Worm (Caenorhabditis elegans) whole organism, L3 larva: Measurements from ENCODE around the gene F52C9.5.

Experiments
- R02D3.7 ChIP-seq: fragments of 150-350 bp; optimal IDR thresholded peaks from 2 replicates; lab custom pipeline; 2014; ENCODE audit warnings: missing biosample characterization, missing genetic modification characterization
- ama-1 ChIP-seq: fragments of 150-350 bp; optimal IDR thresholded peaks from 2 replicates; lab custom pipeline; 2018
- ceh-16 ChIP-seq: sonication (generic microtip); optimal IDR thresholded peaks from 2 replicates; lab custom pipeline; 2017; ENCODE audit warnings: missing biosample characterization, missing genetic modification characterization
- ceh-28 ChIP-seq: fragments of 150-350 bp; optimal IDR thresholded peaks from 2 replicates; lab custom pipeline; 2014; ENCODE audit warnings: missing biosample characterization, missing genetic modification reagents, missing genetic modification characterization
- ceh-82 ChIP-seq: fragments of 150-350 bp; optimal IDR thresholded peaks from 2 replicates; lab custom pipeline; 2014; ENCODE audit warnings: missing biosample characterization, missing genetic modification characterization
- daf-12 ChIP-seq: fragments of 150-350 bp; optimal IDR thresholded peaks from 2 replicates; lab custom pipeline; 2014; ENCODE audit warnings: missing biosample characterization, missing genetic modification reagents, missing genetic modification characterization
- egl-27 ChIP-seq: sonication (generic microtip); optimal IDR thresholded peaks from 4 replicates; lab custom pipeline; 2017; ENCODE audit warnings: missing biosample characterization, missing genetic modification reagents, missing genetic modification characterization
- egl-5 ChIP-seq: fragments of 150-350 bp; optimal IDR thresholded peaks from 2 replicates; lab custom pipeline; 2017; ENCODE audit warnings: missing biosample characterization, missing genetic modification reagents, missing genetic modification characterization, inconsistent platforms
- elt-1 ChIP-seq: fragments of 150-350 bp; optimal IDR thresholded peaks from 2 replicates; lab custom pipeline; 2014; ENCODE audit warnings: missing biosample characterization, missing genetic modification characterization
- elt-2 ChIP-seq: sonication (generic microtip); optimal IDR thresholded peaks from 2 replicates; lab custom pipeline; 2016; ENCODE audit warnings: missing genetic modification reagents, mild to moderate bottlenecking, missing genetic modification characterization, missing compliant biosample characterization
- elt-3 ChIP-seq, 3 experiments: fragments of 150-350 bp in 1 of 3; sonication (generic microtip) in 2 of 3; optimal IDR thresholded peaks; 2 replicates in 2 of 3; 4 replicates in 1 of 3; lab custom pipeline; 2014 to 2017; ENCODE audit warnings: missing biosample characterization in 3 of 3, missing genetic modification characterization in 3 of 3
- fkh-10 ChIP-seq: sonication (generic microtip); optimal IDR thresholded peaks from 2 replicates; lab custom pipeline; 2017; ENCODE audit warnings: missing biosample characterization, missing genetic modification reagents, missing genetic modification characterization
- jun-1 ChIP-seq: fragments of 150-350 bp; optimal IDR thresholded peaks from 2 replicates; lab custom pipeline; 2014; ENCODE audit warnings: missing biosample characterization, missing genetic modification reagents, missing genetic modification characterization
- lin-39 ChIP-seq: fragments of 150-350 bp; optimal IDR thresholded peaks from 2 replicates; lab custom pipeline; 2018; ENCODE audit warnings: missing biosample characterization, missing genetic modification reagents, missing genetic modification characterization
- mdl-1 ChIP-seq: fragments of 150-350 bp; optimal IDR thresholded peaks from 2 replicates; lab custom pipeline; 2014; ENCODE audit warnings: missing biosample characterization, missing genetic modification characterization
- nfya-1 ChIP-seq: sonication (generic microtip); optimal IDR thresholded peaks from 2 replicates; lab custom pipeline; 2017; ENCODE audit warnings: missing genetic modification characterization, mild to moderate bottlenecking, missing compliant biosample characterization, antibody characterized with exemption, moderate library complexity; ENCODE audit not compliant: insufficient read depth
- nhr-11 ChIP-seq: fragments of 150-350 bp; optimal IDR thresholded peaks from 2 replicates; lab custom pipeline; 2014; ENCODE audit warnings: missing biosample characterization, missing genetic modification characterization
- nhr-12 ChIP-seq: fragments of 150-350 bp; optimal IDR thresholded peaks from 2 replicates; lab custom pipeline; 2014; ENCODE audit warnings: missing biosample characterization, missing genetic modification characterization
- nhr-23 ChIP-seq: fragments of 150-350 bp; optimal IDR thresholded peaks from 2 replicates; lab custom pipeline; 2014; ENCODE audit warnings: missing biosample characterization, missing genetic modification reagents, missing genetic modification characterization
- nhr-25 ChIP-seq: sonication (generic microtip); optimal IDR thresholded peaks from 2 replicates; lab custom pipeline; 2017; ENCODE audit warnings: missing biosample characterization, missing genetic modification characterization
- nhr-28 ChIP-seq: fragments of 150-350 bp; optimal IDR thresholded peaks from 2 replicates; lab custom pipeline; 2014; ENCODE audit warnings: missing biosample characterization, missing genetic modification characterization
- nhr-43 ChIP-seq: sonication (generic microtip); optimal IDR thresholded peaks from 2 replicates; lab custom pipeline; 2016; ENCODE audit warnings: mild to moderate bottlenecking, missing genetic modification characterization, missing compliant biosample characterization; ENCODE audit not compliant: poor library complexity, severe bottlenecking
- nhr-67 ChIP-seq: fragments of 150-350 bp; optimal IDR thresholded peaks from 2 replicates; lab custom pipeline; 2014; ENCODE audit warnings: missing biosample characterization, missing genetic modification characterization
- nhr-77 ChIP-seq: fragments of 150-350 bp; optimal IDR thresholded peaks from 2 replicates; lab custom pipeline; 2014; ENCODE audit warnings: missing biosample characterization, missing genetic modification characterization
- pha-4 ChIP-seq: fragments of 150-350 bp; optimal IDR thresholded peaks from 2 replicates; lab custom pipeline; 2014; ENCODE audit warnings: missing biosample characterization, missing genetic modification reagents, missing genetic modification characterization
- pqm-1 ChIP-seq: fragments of 150-350 bp; optimal IDR thresholded peaks from 2 replicates; lab custom pipeline; 2017; ENCODE audit warnings: missing biosample characterization, missing genetic modification characterization, inconsistent platforms
- sea-2 ChIP-seq: fragments of 150-350 bp; sonication (generic microtip); optimal IDR thresholded peaks from 4 replicates; lab custom pipeline; 2014; ENCODE audit warnings: missing biosample characterization, missing genetic modification reagents, missing genetic modification characterization
- skn-1 ChIP-seq: fragments of 150-350 bp; optimal IDR thresholded peaks from 2 replicates; lab custom pipeline; 2014; ENCODE audit warnings: missing biosample characterization, missing genetic modification characterization
- snpc-4 ChIP-seq: fragments of 150-350 bp; optimal IDR thresholded peaks from 2 replicates; lab custom pipeline; 2014; ENCODE audit warnings: missing biosample characterization, missing genetic modification characterization
- tbx-2 ChIP-seq: sonication (generic microtip); optimal IDR thresholded peaks from 2 replicates; lab custom pipeline; 2016; ENCODE audit warnings: mild to moderate bottlenecking, missing genetic modification characterization, missing compliant biosample characterization
- unc-39 ChIP-seq: sonication (generic microtip); optimal IDR thresholded peaks from 4 replicates; lab custom pipeline; 2017; ENCODE audit warnings: missing biosample characterization, missing genetic modification characterization
- unc-62 ChIP-seq: fragments of 150-350 bp; sonication (generic microtip); optimal IDR thresholded peaks from 4 replicates; lab custom pipeline; 2014; ENCODE audit warnings: missing biosample characterization, missing genetic modification reagents, missing genetic modification characterization
- ztf-4 ChIP-seq: fragments of 150-350 bp; optimal IDR thresholded peaks from 2 replicates; lab custom pipeline; 2014; ENCODE audit warnings: missing biosample characterization, missing genetic modification characterization

Gene F52C9.5

DNA sequence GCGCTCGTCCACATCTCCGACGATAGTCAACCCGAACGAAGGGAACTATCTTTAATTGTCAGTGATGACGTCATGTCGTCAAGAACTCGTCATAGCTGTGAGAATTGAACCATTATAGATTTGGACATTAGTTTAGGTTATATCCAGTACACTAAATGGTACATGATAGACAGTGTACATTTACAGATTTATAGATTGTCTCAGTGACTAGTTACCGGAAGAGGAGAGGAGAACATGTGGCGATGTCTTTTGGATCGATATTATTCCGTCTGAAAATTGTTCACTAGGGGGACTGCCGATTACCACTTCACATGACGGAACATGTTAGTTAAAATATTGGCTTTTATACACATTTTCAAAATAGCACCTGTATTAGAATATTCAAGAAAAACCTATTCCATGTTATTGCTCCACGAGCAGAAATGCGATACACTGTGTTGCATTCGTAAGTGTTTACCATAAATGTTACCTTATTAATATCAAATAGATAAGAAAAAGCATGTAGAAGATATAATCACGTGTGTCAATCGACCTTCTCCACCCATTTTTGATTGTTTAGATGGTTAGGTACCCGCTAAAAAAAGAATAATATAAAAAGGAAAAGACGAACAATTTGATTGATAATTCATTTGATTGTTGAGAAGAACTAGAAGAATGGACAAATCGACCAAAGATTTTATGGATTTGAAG lies 34.7 kb upstream of the F52C9.5 start, which contains the start of gene ZC395.5:
Gene ZC395.5 (plus strand): TSS at position 632 of the 690 bp plus-strand sequence.
- TF ChIP-seq nhr-43 (tag; lab: Kevin White, UChicago) (no peak), ceh-28 (tag; lab: Kevin White, UChicago) (no peak), egl-27 (tag; lab: Kevin White, UChicago) (no peak), unc-39 (no peak), nfya-1 (tag; lab: Kevin White, UChicago) (no peak), elt-1 (tag; lab: Kevin White, UChicago) (no peak), egl-5 (tag; lab: Kevin White, UChicago) (no peak), lin-39 (tag; lab: Kevin White, UChicago) (no peak), nhr-25 (no peak), mdl-1 (tag; lab: Kevin White, UChicago) (no peak), elt-3 (tag; optimal IDR thresholded peaks at IDR 0.05; lab: Kevin White, UChicago) (no peak), R02D3.7 (no peak), skn-1 (no peak), ceh-16 (tag; lab: Kevin White, UChicago) (no peak), ama-1 (peak; percentile 15), pqm-1 (tag; lab: Kevin White, UChicago) (peak; percentile 74), daf-12 (tag; lab: Kevin White, UChicago) (no peak), elt-2 (tag; lab: Kevin White, UChicago) (peak; percentile 57), ceh-82 (tag; lab: Kevin White, UChicago) (no peak), pha-4 (tag; lab: Kevin White, UChicago) (peak; percentile 57)

ce11 chrIII:5268486-5268885 lies 33.5 kb upstream of the F52C9.5 start:
- TF ChIP-seq tbx-2 (tag; lab: Kevin White, UChicago) (no peak), nhr-28 (tag; lab: Kevin White, UChicago) (no peak), skn-1 (no peak), nhr-67 (tag; lab: Kevin White, UChicago) (no peak), elt-3 (tag; optimal IDR thresholded peaks at IDR 0.05; lab: Kevin White, UChicago) (no peak), daf-12 (tag; lab: Kevin White, UChicago) (no peak), sea-2 (GFP tag; lab: Kevin White, UChicago) (no peak), jun-1 (peak; percentile 1), pha-4 (tag; lab: Kevin White, UChicago) (peak; percentile 28), egl-5 (tag; lab: Kevin White, UChicago) (no peak)
- TF ChIP-seq, all 47 proteins: peak for 2

- TF ChIP-seq nhr-23 (tag; lab: Kevin White, UChicago) (no peak), ztf-4 (tag; lab: Kevin White, UChicago) (no peak), snpc-4 (tag; lab: Kevin White, UChicago) (no peak), elt-2 (tag; lab: Kevin White, UChicago) (no peak), nhr-12 (no peak), tbx-2 (tag; lab: Kevin White, UChicago) (no peak), elt-3 (tag; optimal IDR thresholded peaks at IDR 0.05; lab: Kevin White, UChicago) (no peak), unc-62 (no peak), fkh-10 (GFP tag; lab: Kevin White, UChicago) (no peak), skn-1 (no peak), lin-39 (tag; lab: Kevin White, UChicago) (no peak), mdl-1 (tag; lab: Kevin White, UChicago) (no peak), nhr-25 (no peak), nhr-11 (tag; lab: Kevin White, UChicago) (no peak)
Measured at ce11 chrIII:5269814-5270213, 32.2 kb upstream of the F52C9.5 start, which contains the start of gene ZC395.4. TSS of gene ZC395.4 (plus strand) at chrIII:5270114.

DNA sequence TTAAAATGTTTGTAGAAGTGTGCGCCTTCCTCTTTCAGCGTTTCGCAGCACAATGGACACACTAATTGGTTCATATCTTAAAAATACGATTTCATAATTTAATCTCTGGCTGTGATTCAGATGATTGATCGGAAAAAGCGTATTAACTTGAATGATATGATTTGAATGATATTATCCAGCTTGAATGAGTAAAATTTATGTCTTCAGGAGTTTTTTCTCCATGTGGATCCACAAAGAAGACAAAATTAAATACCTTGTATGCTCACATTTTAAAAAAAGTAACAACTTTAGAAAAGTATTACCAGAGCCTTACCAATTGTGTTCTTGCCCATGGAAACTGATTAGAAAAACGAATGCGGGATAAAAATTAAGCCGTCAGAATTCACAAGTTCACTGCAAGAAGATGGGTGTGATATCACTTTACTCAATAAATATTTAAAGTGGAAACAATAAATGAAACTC lies 28.6 kb upstream of the F52C9.5 start, which contains the start of gene ztf-8:
Gene ztf-8 (minus strand): TSS at position 76 of the 462 bp plus-strand sequence.
- TF ChIP-seq nhr-77 (tag; lab: Kevin White, UChicago) (no peak), nfya-1 (tag; lab: Kevin White, UChicago) (no peak), pha-4 (tag; lab: Kevin White, UChicago) (peak; percentile 17), tbx-2 (tag; lab: Kevin White, UChicago) (peak; percentile 15), nhr-25 (peak; percentile 12), elt-2 (tag; lab: Kevin White, UChicago) (peak; percentile 27)
